Worm (Caenorhabditis elegans): ENCODE results near the gene col-102.

The col-102 gene

DNA sequence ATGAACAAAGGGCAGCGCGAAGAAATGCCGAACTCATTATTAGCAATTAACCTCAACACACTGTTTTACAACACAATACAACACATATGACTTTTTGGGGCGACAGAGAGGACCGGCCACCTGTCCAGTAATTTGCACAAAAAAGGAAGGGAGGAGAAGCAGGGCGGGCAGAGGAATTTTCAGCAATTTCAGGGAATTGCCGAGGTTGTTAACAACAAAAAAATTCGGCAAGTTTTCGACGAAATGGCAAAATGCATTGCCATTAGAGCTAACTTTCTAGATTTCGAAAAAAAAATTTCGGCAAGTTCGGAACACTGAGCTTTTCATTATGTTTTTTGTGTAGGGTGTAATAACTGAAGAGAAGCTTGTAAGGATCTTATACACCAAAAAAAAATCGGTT lies 40.2 kb upstream of the col-102 start:
- TF ChIP-seq nhr-77 (tag; optimal IDR thresholded peaks at IDR 0.05) (no peak), nhr-23 (tag; optimal IDR thresholded peaks at IDR 0.05) (no peak), ztf-1 (GFP tag; conservative IDR thresholded peaks at IDR 0.05) (no peak), lin-13 (GFP tag; optimal IDR thresholded peaks at IDR 0.05) (no peak), dmd-4 (tag; optimal IDR thresholded peaks at IDR 0.05) (no peak), aly-2 (tag; optimal IDR thresholded peaks at IDR 0.05) (no peak), mdl-1 (tag; optimal IDR thresholded peaks at IDR 0.05) (no peak)

DNA sequence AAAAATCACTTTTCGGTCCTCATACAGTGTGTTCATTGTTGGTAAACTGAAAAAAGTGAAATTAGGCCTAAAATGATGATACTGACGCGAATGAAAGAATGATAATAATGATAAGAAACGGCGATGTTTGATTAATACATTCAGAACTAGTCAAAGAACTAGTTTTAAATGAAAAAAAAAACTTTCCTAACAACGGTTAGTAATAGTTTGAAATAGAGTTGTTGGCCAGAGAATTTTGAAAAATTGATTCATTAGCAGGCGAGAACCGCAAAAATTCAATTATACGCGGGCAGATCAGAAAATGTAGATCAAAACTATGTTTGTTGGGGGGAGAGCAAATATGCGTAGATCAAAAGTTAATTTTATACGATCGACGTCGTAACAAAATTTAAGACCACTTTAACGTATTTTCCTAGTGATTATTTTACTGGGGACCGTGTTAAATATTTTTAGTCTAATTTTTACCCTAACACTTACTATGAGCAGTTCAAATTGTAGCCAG lies 33.4 kb upstream of the col-102 start, which contains the start of gene F56A11.5:
F56A11.5 (minus strand) TSS at position 51 of the 502 bp plus-strand sequence.
- no peak for TF ChIP-seq nhr-21 (tag; optimal IDR thresholded peaks at IDR 0.05)
- no peak for TF ChIP-seq mab-5 (tag; optimal IDR thresholded peaks at IDR 0.05)
- no peak for TF ChIP-seq sem-4 (tag; optimal IDR thresholded peaks at IDR 0.05)
- TF ChIP-seq peb-1 (tag; optimal IDR thresholded peaks at IDR 0.05) = no peak
- TF ChIP-seq mdl-1 (tag; optimal IDR thresholded peaks at IDR 0.05) = no peak
- TF ChIP-seq gmeb-1 (tag; optimal IDR thresholded peaks at IDR 0.05) = no peak
- TF ChIP-seq fos-1 (tag; optimal IDR thresholded peaks at IDR 0.05) = no peak
- TF ChIP-seq blmp-1 (tag; optimal IDR thresholded peaks at IDR 0.05; ENCODE audit: insufficient read depth) = no peak

DNA sequence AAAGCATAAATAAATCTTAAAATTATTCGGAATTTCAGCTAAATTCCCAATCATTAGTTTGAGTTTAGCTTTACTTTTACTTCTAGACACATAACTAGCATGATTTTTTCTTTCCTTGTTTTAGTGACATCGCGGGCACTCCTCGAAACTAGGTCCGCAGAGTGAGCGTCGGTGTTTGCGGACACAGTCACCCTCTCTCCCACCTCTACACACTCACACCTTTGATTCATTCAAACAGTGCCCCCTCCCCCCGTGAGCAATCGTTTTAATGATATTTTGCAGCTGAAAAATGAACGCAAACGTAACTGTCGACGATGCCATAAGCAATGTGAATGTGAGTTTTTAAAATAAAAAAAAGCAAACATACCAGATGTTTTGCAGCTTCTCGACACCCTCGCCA lies 31.8 kb upstream of the col-102 start, which contains the start of gene gex-2:
gex-2 (plus strand) TSS at position 283 of the 400 bp plus-strand sequence.
- TF ChIP-seq nhr-21 (tag; optimal IDR thresholded peaks at IDR 0.05) (no peak), snpc-4 (tag; optimal IDR thresholded peaks at IDR 0.05) (no peak), nhr-77 (tag; optimal IDR thresholded peaks at IDR 0.05) (no peak), gmeb-1 (tag; optimal IDR thresholded peaks at IDR 0.05) (no peak), nhr-129 (tag; optimal IDR thresholded peaks at IDR 0.05) (peak; percentile 11), fos-1 (tag; optimal IDR thresholded peaks at IDR 0.05) (peak; percentile 47), unc-55 (GFP tag; optimal IDR thresholded peaks at IDR 0.05) (peak; percentile 29), nhr-10 (tag; optimal IDR thresholded peaks at IDR 0.05) (no peak), ztf-4 (tag; optimal IDR thresholded peaks at IDR 0.05) (no peak), nhr-6 (tag; optimal IDR thresholded peaks at IDR 0.05) (no peak)

DNA sequence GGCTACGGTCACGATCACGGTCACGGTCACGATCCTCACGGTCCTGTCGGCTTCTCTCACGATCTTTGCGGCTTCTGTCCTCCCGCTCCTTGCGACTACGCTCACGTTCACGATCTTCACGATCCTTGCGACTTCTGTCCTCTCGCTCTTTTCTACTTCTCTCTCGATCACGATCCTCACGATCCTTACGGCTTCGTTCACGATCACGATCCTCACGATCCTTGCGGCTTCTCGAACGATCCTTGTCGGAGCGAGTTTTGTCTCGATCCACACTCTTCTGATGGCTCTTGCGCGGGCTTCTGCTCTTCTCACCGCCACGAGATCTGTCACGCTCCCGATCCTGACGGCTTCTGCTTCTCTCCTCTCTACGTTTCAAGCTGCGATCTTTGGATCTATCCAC lies 23.7 kb upstream of the col-102 start:
- TF ChIP-seq skn-1 (tag; optimal IDR thresholded peaks at IDR 0.05) (no peak), ZK546.5 (tag; optimal IDR thresholded peaks at IDR 0.05) (no peak), blmp-1 (tag; optimal IDR thresholded peaks at IDR 0.05; ENCODE audit: insufficient read depth) (no peak), snpc-4 (tag; optimal IDR thresholded peaks at IDR 0.05) (no peak), alr-1 (tag; optimal IDR thresholded peaks at IDR 0.05) (no peak), mdl-1 (tag; optimal IDR thresholded peaks at IDR 0.05) (no peak), ceh-82 (tag; optimal IDR thresholded peaks at IDR 0.05) (no peak), zag-1 (tag; optimal IDR thresholded peaks at IDR 0.05) (no peak), lsy-2 (tag; optimal IDR thresholded peaks at IDR 0.05) (no peak), sma-9 (GFP tag; optimal IDR thresholded peaks at IDR 0.05) (no peak), sma-9 (tag; optimal IDR thresholded peaks at IDR 0.05) (no peak)

DNA sequence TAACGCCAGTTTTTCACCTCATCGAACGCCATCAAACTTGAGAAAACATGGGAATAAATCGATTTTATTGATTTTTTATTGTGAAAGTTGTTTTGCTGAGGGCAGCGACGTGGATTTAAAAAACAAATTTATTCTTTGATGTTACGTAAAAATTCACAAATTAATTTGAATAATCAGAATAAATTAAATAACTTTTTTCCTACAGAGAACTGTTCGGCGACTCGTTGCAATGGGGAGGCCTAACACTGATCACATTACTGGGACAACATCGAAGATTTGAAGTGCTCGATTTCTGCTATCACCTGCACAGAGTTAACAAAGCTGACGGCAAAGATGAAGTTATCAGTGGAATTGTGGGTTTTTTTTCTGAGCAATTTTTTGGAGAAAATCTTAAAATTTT lies 22.1 kb upstream of the col-102 start, which contains the start of gene F56A11.6:
F56A11.6 (minus strand) TSS at position 101 of the 400 bp plus-strand sequence.
- TF ChIP-seq lin-11 (tag; optimal IDR thresholded peaks at IDR 0.05) (no peak), nhr-10 (tag; optimal IDR thresholded peaks at IDR 0.05) (no peak), R02D3.7 (tag; optimal IDR thresholded peaks at IDR 0.05) (no peak), sma-9 (GFP tag; optimal IDR thresholded peaks at IDR 0.05) (no peak), sma-9 (tag; optimal IDR thresholded peaks at IDR 0.05) (no peak), unc-62 (GFP tag; optimal IDR thresholded peaks at IDR 0.05) (no peak), nhr-6 (tag; optimal IDR thresholded peaks at IDR 0.05) (no peak)

DNA sequence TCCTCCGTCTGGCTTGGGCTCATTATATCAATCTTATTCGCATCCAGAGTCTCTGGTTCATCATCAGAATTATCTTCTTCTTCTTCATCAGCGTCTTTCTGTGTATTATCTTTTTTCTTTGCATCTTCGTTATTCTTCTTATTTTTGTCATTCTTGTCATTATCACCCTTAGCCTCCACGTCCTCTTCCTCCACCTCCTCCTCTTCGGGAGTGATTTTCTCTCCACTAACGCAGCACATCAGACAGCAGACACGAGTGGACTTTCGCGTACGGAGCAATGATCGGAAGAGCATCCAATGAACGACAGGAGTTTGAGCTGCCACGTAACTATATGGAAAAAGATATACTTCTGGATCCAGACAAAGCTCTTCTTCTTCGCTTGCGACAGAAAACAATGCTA lies 20.2 kb upstream of the col-102 start:
- no peak for TF ChIP-seq lin-11 (tag; optimal IDR thresholded peaks at IDR 0.05)
- no peak for TF ChIP-seq alr-1 (tag; optimal IDR thresholded peaks at IDR 0.05)
- TF ChIP-seq ceh-16 (tag; optimal IDR thresholded peaks at IDR 0.05) = no peak
- TF ChIP-seq elt-1 (tag; optimal IDR thresholded peaks at IDR 0.05) = no peak
- TF ChIP-seq unc-62 (GFP tag; optimal IDR thresholded peaks at IDR 0.05) = no peak
- no peak for TF ChIP-seq ztf-1 (GFP tag; conservative IDR thresholded peaks at IDR 0.05)
- no peak for TF ChIP-seq peb-1 (tag; optimal IDR thresholded peaks at IDR 0.05)

Measured in whole organism, L2 larva.